Fruit fly (Drosophila melanogaster): Measurements from ENCODE around the gene MED18.
A peak's percentile ranks its signal among the peaks of the same experiment; 100 is the strongest.

MED18 gene

dm6 chrX:1858867-1859266 is 6.8 kb upstream of the MED18 start, which contains the start of gene Lamtor5:
Gene Lamtor5, minus strand, starts transcription at chrX:1858971.
- TF ChIP-seq rgr (GFP tag; optimal IDR thresholded peaks at IDR 0.05) (peak; percentile 39), HLH106 (tag; optimal IDR thresholded peaks at IDR 0.05) (peak; percentile 57), Rel (GFP tag; optimal IDR thresholded peaks at IDR 0.05) (no peak), Rel (tag; optimal IDR thresholded peaks at IDR 0.05) (peak; percentile 43), Hr83 (GFP tag; optimal IDR thresholded peaks at IDR 0.05; ENCODE audit: poor library complexity, severe bottlenecking) (peak; percentile 1), foxo (GFP tag; optimal IDR thresholded peaks at IDR 0.05) (peak in 1 of 2 experiments; percentile 50), ey (GFP tag; optimal IDR thresholded peaks at IDR 0.05) (peak; percentile 35), psq (GFP tag; optimal IDR thresholded peaks at IDR 0.05) (peak; percentile 36), Jra (GFP tag; optimal IDR thresholded peaks at IDR 0.05) (peak; percentile 34), Hnf4 (GFP tag; optimal IDR thresholded peaks at IDR 0.05) (peak; percentile 58), Sp1 (GFP tag; optimal IDR thresholded peaks at IDR 0.05) (peak; percentile 51), woc (GFP tag; optimal IDR thresholded peaks at IDR 0.05) (peak; percentile 68), br (GFP tag; optimal IDR thresholded peaks at IDR 0.05) (peak; percentile 19), Hr78 (GFP tag; optimal IDR thresholded peaks at IDR 0.05) (no peak), fru (GFP tag; optimal IDR thresholded peaks at IDR 0.05) (peak; percentile 54), dl (GFP tag; optimal IDR thresholded peaks at IDR 0.05; ENCODE audit: insufficient read depth in 1 of 2, partially characterized antibody in 2 of 2) (no peak), h (GFP tag; optimal IDR thresholded peaks at IDR 0.05) (peak; percentile 54), Myc (optimal IDR thresholded peaks at IDR 0.05) (no peak), CrebA (GFP tag; optimal IDR thresholded peaks at IDR 0.05; ENCODE audit: borderline replicate concordance) (no peak)

dm6 chrX:1861620-1862184 is 4.0 kb upstream of the MED18 start, which contains the start of gene deltaCOP:
Gene deltaCOP, minus strand, starts transcription at chrX:1861790.
- no peak for TF ChIP-seq dmrt93B (GFP tag; optimal IDR thresholded peaks at IDR 0.05)
- TF ChIP-seq foxo (GFP tag; optimal IDR thresholded peaks at IDR 0.05), result peak; percentile 19 to 92
- no peak for TF ChIP-seq N (GFP tag; optimal IDR thresholded peaks at IDR 0.05)
- TF ChIP-seq jim (GFP tag; optimal IDR thresholded peaks at IDR 0.05), result no peak
- no peak for TF ChIP-seq Jra (GFP tag; optimal IDR thresholded peaks at IDR 0.05)
- no peak for TF ChIP-seq Hnf4 (GFP tag; optimal IDR thresholded peaks at IDR 0.05)
- TF ChIP-seq Hr78 (GFP tag; optimal IDR thresholded peaks at IDR 0.05), result no peak
- TF ChIP-seq dsf (GFP tag; optimal IDR thresholded peaks at IDR 0.05; ENCODE audit: borderline replicate concordance), result no peak
- TF ChIP-seq Dfd (GFP tag; optimal IDR thresholded peaks at IDR 0.05), result no peak
- peak; percentile 53 for TF ChIP-seq CG32264 (GFP tag; optimal IDR thresholded peaks at IDR 0.05)
- no peak for TF ChIP-seq Abd-B (GFP tag; optimal IDR thresholded peaks at IDR 0.05)
- TF ChIP-seq tai (GFP tag; optimal IDR thresholded peaks at IDR 0.05), result no peak
- peak; percentile 51 for TF ChIP-seq CG9705 (GFP tag; optimal IDR thresholded peaks at IDR 0.05)
- TF ChIP-seq Hr83 (GFP tag; optimal IDR thresholded peaks at IDR 0.05; ENCODE audit: poor library complexity, severe bottlenecking), result peak; percentile 56
- TF ChIP-seq woc (GFP tag; optimal IDR thresholded peaks at IDR 0.05), result peak; percentile 97
- no peak for TF ChIP-seq usp (GFP tag; optimal IDR thresholded peaks at IDR 0.05)
- peak; percentile 91 for TF ChIP-seq ey (GFP tag; optimal IDR thresholded peaks at IDR 0.05)
- no peak for TF ChIP-seq fru (GFP tag; optimal IDR thresholded peaks at IDR 0.05)
- no peak for TF ChIP-seq pan (optimal IDR thresholded peaks at IDR 0.05)
- TF ChIP-seq sv (GFP tag; optimal IDR thresholded peaks at IDR 0.05), result peak; percentile 79
- TF ChIP-seq Myc (optimal IDR thresholded peaks at IDR 0.05), result peak; percentile 40
- peak; percentile 89 for TF ChIP-seq br (GFP tag; optimal IDR thresholded peaks at IDR 0.05)
- TF ChIP-seq lola (GFP tag; optimal IDR thresholded peaks at IDR 0.05), result no peak
- TF ChIP-seq brk (GFP tag; optimal IDR thresholded peaks at IDR 0.05), result no peak
- TF ChIP-seq Dif (GFP tag; optimal IDR thresholded peaks at IDR 0.05; ENCODE audit: partially characterized antibody), result no peak
- no peak for TF ChIP-seq Rel (GFP tag; optimal IDR thresholded peaks at IDR 0.05)
- peak; percentile 65 for TF ChIP-seq Rel (tag; optimal IDR thresholded peaks at IDR 0.05)
- peak; percentile 72 for TF ChIP-seq Sp1 (GFP tag; optimal IDR thresholded peaks at IDR 0.05)
- TF ChIP-seq CrebA (GFP tag; optimal IDR thresholded peaks at IDR 0.05; ENCODE audit: borderline replicate concordance), result no peak
- no peak for TF ChIP-seq GATAd (GFP tag; optimal IDR thresholded peaks at IDR 0.05)
- TF ChIP-seq Mio (GFP tag; optimal IDR thresholded peaks at IDR 0.05), result peak; percentile 39
- TF ChIP-seq Vsx2 (GFP tag; optimal IDR thresholded peaks at IDR 0.05; ENCODE audit: partially characterized antibody), result no peak
- no peak for TF ChIP-seq sage (GFP tag; optimal IDR thresholded peaks at IDR 0.05)
- TF ChIP-seq dl (GFP tag; optimal IDR thresholded peaks at IDR 0.05; ENCODE audit: insufficient read depth in 1 of 2, partially characterized antibody in 2 of 2), result no peak
- peak; percentile 82 for TF ChIP-seq psq (GFP tag; optimal IDR thresholded peaks at IDR 0.05)
- peak; percentile 81 for TF ChIP-seq HLH106 (tag; optimal IDR thresholded peaks at IDR 0.05)
- TF ChIP-seq OdsH (GFP tag; optimal IDR thresholded peaks at IDR 0.05), result peak; percentile 87
- TF ChIP-seq h (GFP tag; optimal IDR thresholded peaks at IDR 0.05), result peak; percentile 93
- TF ChIP-seq rgr (GFP tag; optimal IDR thresholded peaks at IDR 0.05), result peak; percentile 91

Data from whole organism, wandering third instar larva.